Worm (Caenorhabditis elegans) whole organism, mixed stage, embryonic: ENCODE data around the gene C35B1.4.

ENCODE experiments used
- blmp-1 ChIP-seq: fragments of 150-350 bp; optimal IDR thresholded peaks from 2 replicates; lab custom pipeline; 2014; ENCODE audit warnings: missing biosample characterization, missing genetic modification characterization
- cnd-1 ChIP-seq: fragments of 200-800 bp; sonication (Bioruptor generic); optimal IDR thresholded peaks from 2 replicates; lab custom pipeline; 2018; ENCODE audit warnings: mild to moderate bottlenecking, missing genetic modification characterization, missing compliant biosample characterization
- drap-1 ChIP-seq: fragments of 200-800 bp; sonication (Bioruptor generic); optimal IDR thresholded peaks from 3 replicates; lab custom pipeline; 2018; ENCODE audit warnings: mild to moderate bottlenecking, missing genetic modification characterization, missing compliant biosample characterization
- elt-3 ChIP-seq: fragments of 150-350 bp; optimal IDR thresholded peaks from 2 replicates; lab custom pipeline; 2014; ENCODE audit warnings: missing biosample characterization, missing genetic modification characterization
- lin-13 ChIP-seq: fragments of 150-350 bp; optimal IDR thresholded peaks from 2 replicates; lab custom pipeline; 2014; ENCODE audit warnings: missing biosample characterization, missing genetic modification characterization
- lsy-2 ChIP-seq: fragments of 150-350 bp; optimal IDR thresholded peaks from 2 replicates; lab custom pipeline; 2014; ENCODE audit warnings: missing biosample characterization, missing genetic modification characterization
- nhr-28 ChIP-seq: fragments of 150-350 bp; optimal IDR thresholded peaks from 2 replicates; lab custom pipeline; 2014; ENCODE audit warnings: missing biosample characterization, missing genetic modification characterization
- pha-4 ChIP-seq: fragments of 150-350 bp; optimal IDR thresholded peaks from 2 replicates; lab custom pipeline; 2018; ENCODE audit warnings: missing biosample characterization, missing genetic modification reagents, missing genetic modification characterization
- ztf-11 ChIP-seq: fragments of 150-350 bp; optimal IDR thresholded peaks from 2 replicates; lab custom pipeline; 2014; ENCODE audit warnings: missing biosample characterization, missing genetic modification characterization

- TF ChIP-seq blmp-1 (no peak), drap-1 (GFP tag; lab: Kevin White, UChicago) (no peak), pha-4 (tag; lab: Kevin White, UChicago) (no peak), cnd-1 (no peak), lsy-2 (tag; lab: Kevin White, UChicago) (no peak), ztf-11 (no peak), nhr-28 (tag; lab: Kevin White, UChicago) (no peak), elt-3 (no peak), lin-13 (tag; lab: Kevin White, UChicago) (no peak)
These were observed 17.3 kb downstream of the C35B1.4 start for ce11 chrIV:4096940-4097339.
